Fruit fly (Drosophila melanogaster): ENCODE data around the gene drd.

Gene drd

dm6 chrX:15111888-15112287, 13.7 kb upstream of the drd start:
- TF ChIP-seq noc (tag; optimal IDR thresholded peaks at IDR 0.05): no peak

DNA sequence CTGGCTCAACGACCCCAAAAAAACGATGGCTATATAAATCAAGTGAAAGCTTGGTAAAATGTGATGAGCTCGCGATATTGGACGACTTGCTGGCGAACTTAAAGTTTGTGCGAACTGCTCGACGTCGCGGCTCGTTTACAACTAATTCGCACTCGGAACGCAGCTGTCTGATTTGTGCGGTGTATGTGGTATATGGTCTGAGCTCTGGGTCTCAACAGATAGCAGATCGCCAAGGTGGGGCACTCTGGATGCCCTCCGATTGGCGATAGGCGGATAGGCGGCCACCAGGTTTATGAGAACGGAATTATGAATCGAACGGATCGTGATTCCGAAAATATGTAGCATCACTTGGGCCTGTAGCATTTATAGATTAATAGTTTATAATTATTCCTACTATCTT, 9.2 kb upstream of the drd start, which contains the start of gene Cyp4s3:
Gene Cyp4s3 (minus strand): TSS at position 146 of the 400 bp plus-strand sequence.
- TF ChIP-seq noc (tag; optimal IDR thresholded peaks at IDR 0.05): no peak

DNA sequence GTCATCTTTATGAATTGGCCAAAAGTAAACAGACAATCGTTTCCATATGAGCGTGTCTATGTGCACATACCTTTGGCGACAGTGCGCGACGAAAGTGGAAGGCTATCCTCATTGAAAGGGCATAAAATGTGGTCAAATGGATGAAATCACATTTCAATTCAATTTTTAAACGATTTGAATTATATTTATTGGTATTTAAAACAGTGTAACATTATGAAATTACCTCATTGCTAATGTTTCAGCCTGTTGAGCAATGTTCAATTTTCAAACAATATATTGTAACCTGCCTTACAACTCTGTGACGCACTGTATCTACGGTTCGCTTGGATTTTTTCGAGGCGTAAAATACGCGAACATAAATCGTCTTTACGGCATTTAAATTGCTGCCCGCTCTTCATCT, 5.4 kb upstream of the drd start:
- TF ChIP-seq noc (tag; optimal IDR thresholded peaks at IDR 0.05): peak; percentile 74

dm6 chrX:15121714-15122113, 3.8 kb upstream of the drd start:
- TF ChIP-seq noc (tag; optimal IDR thresholded peaks at IDR 0.05): no peak

- no peak for TF ChIP-seq noc (tag; optimal IDR thresholded peaks at IDR 0.05)
Observed at dm6 chrX:15123418-15123994, 2.0 kb upstream of the drd start.

DNA sequence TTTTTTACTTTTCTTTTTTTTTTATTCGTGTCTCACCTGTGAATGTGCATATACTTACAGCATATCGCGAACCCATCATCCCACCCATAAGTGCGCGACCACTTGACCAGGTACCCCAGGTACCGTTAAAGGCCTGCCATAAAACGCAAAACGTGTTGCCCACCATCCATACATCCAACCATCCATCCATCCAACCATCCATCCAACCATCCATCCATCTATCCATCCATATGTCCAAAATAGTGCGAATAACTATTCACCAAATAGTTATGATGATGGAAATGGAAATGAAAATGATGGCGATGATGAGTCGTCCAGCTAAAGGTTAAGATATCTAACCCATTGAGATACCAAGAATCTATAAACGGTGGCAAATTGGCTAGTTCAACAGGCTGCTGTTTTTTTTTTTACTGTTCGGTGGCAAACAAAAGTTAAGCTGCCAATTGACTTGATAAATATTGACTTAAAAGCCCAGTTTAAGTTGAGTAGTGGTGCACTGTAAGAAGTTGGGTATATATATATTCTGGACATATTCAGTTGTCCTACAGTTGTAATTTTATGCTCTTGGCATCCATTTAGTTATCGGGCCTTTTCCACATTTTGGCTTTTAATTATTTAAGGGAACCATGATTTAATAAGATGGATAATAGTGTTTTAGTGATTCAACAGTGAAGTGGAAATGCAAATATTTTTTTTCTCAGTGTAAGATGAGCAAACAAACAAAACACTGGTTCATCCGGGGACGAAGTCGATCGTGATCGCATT, 2.5 kb downstream of the drd start:
- TF ChIP-seq noc (tag; optimal IDR thresholded peaks at IDR 0.05): peak; percentile 12

DNA sequence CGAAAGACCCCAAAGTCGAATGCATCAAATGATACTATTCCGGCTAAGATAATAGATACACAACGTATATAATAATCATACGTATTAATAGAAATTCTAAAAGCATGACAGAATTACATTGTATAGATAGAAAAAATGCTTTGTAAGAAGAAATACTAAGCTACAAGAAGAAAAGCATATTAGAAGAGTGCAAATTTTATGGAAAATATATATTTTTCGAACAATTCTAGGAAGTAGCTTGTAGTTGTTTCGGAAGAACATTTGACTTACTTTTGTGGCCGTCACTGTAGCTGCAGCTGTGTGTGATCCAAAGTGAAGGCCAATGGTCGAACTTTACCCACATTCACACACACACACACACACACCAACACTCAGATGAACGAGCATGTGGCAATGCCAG, 6.5 kb downstream of the drd start:
- TF ChIP-seq noc (tag; optimal IDR thresholded peaks at IDR 0.05): no peak

DNA sequence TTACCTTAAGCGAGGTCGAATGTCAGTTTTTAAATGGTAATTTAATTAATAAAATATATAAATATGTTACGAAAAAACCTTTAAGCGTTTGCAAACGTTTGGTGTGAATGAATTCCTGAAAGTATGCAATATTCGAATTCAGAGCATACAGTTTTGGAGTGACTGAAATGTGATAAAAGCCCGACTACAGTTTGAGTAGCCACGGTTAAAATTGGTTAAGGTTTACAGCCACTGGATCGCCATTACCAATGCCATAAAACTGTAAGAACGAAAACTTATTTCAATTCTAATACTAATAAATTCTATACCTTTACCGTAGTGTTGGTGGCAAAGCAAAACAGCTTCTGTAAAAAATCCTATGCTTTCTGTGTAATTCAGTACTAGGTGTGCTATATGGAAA, 11.7 kb downstream of the drd start:
- TF ChIP-seq noc (tag; optimal IDR thresholded peaks at IDR 0.05): no peak

- peak; percentile 41 for TF ChIP-seq noc (tag; optimal IDR thresholded peaks at IDR 0.05)
Observed at dm6 chrX:15138994-15139863, 13.7 kb downstream of the drd start, which contains the start of gene RpL37-1. Gene RpL37-1, minus strand, starts transcription at chrX:15139367.

DNA sequence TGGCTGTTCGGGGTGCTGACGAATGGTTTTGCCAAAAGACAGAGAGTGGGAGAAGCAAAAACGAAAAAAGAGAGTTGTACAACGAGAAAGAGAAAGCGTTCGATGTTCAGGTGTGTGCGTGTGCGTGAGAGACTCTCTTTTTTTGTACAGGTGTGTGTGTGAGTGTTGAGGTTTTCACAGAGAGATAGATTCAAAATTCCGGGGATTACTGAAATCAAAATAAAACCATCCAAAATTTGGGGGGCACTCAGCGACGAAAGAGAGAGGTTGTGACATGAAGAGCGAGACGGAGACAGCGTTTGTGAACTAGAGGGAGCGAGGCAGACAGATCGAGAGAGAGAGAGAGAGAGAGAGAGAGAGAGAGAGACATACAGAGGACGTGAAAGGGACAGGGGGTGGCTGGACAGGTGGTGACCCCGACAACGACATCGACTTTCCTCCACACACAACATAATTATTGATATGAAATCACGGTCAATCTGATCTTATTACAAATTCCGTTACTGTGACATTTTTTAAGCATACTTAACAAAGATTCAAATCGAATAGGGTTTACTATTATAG, 17.8 kb downstream of the drd start:
- TF ChIP-seq noc (tag; optimal IDR thresholded peaks at IDR 0.05): no peak

- TF ChIP-seq noc (tag; optimal IDR thresholded peaks at IDR 0.05): no peak
Observed at dm6 chrX:15147069-15147468, 21.5 kb downstream of the drd start.

dm6 chrX:15150261-15150660, 24.7 kb downstream of the drd start:
- TF ChIP-seq noc (tag; optimal IDR thresholded peaks at IDR 0.05): no peak

DNA sequence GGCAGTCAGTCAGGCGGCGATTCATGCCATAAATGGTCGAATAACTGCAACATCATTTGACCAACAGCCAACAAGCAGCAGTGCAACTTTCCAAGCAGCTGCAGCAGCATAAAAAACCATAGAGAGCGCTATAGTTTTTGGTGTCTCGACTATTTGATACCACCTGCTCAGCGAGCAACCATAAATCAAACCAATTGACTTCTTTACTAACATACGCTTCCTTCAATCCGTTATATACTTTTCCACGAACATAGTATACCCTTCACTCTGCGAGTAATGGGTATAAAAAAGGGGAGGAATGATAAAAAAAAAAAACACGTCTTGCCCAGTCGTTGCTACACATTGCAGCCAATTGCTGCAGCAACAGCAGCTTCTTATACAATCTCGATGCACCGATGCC, 26.5 kb downstream of the drd start:
- TF ChIP-seq noc (tag; optimal IDR thresholded peaks at IDR 0.05): no peak

DNA sequence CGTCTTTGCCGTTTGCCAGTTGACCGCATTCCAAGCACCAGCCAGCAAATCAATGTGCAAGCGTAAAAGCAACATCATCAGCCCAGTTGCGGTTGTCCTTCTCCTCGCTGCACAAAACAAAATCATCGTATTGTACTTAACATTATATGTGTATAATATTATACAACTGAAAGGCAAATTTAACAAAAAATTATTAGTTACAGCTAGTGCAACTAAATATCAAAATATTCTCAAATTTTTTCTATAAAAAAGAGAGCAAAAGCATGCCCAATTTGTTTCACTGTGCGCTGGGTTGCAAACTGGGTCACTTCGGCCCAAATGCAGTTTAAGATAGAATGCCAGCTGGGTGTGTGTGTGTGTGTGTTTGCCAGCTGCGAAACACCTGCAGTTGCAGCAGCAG, 30.7 kb downstream of the drd start:
- no peak for TF ChIP-seq noc (tag; optimal IDR thresholded peaks at IDR 0.05)

dm6 chrX:15157230-15157629, 31.7 kb downstream of the drd start:
- no peak for TF ChIP-seq noc (tag; optimal IDR thresholded peaks at IDR 0.05)

- TF ChIP-seq noc (tag; optimal IDR thresholded peaks at IDR 0.05): no peak
Observed at dm6 chrX:15162068-15162467, 36.5 kb downstream of the drd start.
